Worm (Caenorhabditis elegans): Measurements from ENCODE around the gene K09E9.3.

Gene K09E9.3

ce11 chrX:15576942-15577341 lies 36.7 kb downstream of the K09E9.3 start, which contains the start of gene K09A9.6:
TSS of gene K09A9.6 (plus strand) at chrX:15577242.
- no peak for TF ChIP-seq ceh-82 (tag; optimal IDR thresholded peaks at IDR 0.05)
- no peak for TF ChIP-seq sem-4 (tag; optimal IDR thresholded peaks at IDR 0.05)
- no peak for TF ChIP-seq nhr-129 (tag; optimal IDR thresholded peaks at IDR 0.05)
- no peak for TF ChIP-seq unc-39 (tag; optimal IDR thresholded peaks at IDR 0.05)
- TF ChIP-seq zag-1 (tag; optimal IDR thresholded peaks at IDR 0.05): no peak
- TF ChIP-seq mdl-1 (tag; optimal IDR thresholded peaks at IDR 0.05): no peak
- no peak for TF ChIP-seq alr-1 (tag; optimal IDR thresholded peaks at IDR 0.05)
- no peak for TF ChIP-seq nhr-10 (tag; optimal IDR thresholded peaks at IDR 0.05)
- no peak for TF ChIP-seq F13H6.1 (tag; optimal IDR thresholded peaks at IDR 0.05)
- TF ChIP-seq nhr-11 (tag; optimal IDR thresholded peaks at IDR 0.05): no peak
- no peak for TF ChIP-seq nhr-77 (tag; optimal IDR thresholded peaks at IDR 0.05)
- TF ChIP-seq ztf-1 (GFP tag; conservative IDR thresholded peaks at IDR 0.05): no peak
- no peak for TF ChIP-seq lin-11 (tag; optimal IDR thresholded peaks at IDR 0.05)
- no peak for TF ChIP-seq mab-5 (tag; optimal IDR thresholded peaks at IDR 0.05)
- TF ChIP-seq lsy-2 (tag; optimal IDR thresholded peaks at IDR 0.05): no peak

ce11 chrX:15575460-15575859 lies 38.1 kb downstream of the K09E9.3 start:
- TF ChIP-seq sma-9 (GFP tag; optimal IDR thresholded peaks at IDR 0.05) (peak; percentile 29), sma-9 (tag; optimal IDR thresholded peaks at IDR 0.05) (no peak), nhr-25 (tag; optimal IDR thresholded peaks at IDR 0.05) (no peak), F13H6.1 (tag; optimal IDR thresholded peaks at IDR 0.05) (peak; percentile 19), nhr-77 (tag; optimal IDR thresholded peaks at IDR 0.05) (no peak), nhr-129 (tag; optimal IDR thresholded peaks at IDR 0.05) (peak; percentile 59), mbf-1 (tag; optimal IDR thresholded peaks at IDR 0.05) (no peak), sem-4 (tag; optimal IDR thresholded peaks at IDR 0.05) (no peak), egl-27 (tag; optimal IDR thresholded peaks at IDR 0.05) (no peak)

ce11 chrX:15572021-15572420 lies 41.6 kb downstream of the K09E9.3 start:
- TF ChIP-seq ceh-82 (tag; optimal IDR thresholded peaks at IDR 0.05) (no peak), ztf-1 (GFP tag; conservative IDR thresholded peaks at IDR 0.05) (0 out of 2 replicates have a peak, but pooled peaks have one; percentile 39), unc-55 (GFP tag; optimal IDR thresholded peaks at IDR 0.05) (no peak), nhr-23 (tag; optimal IDR thresholded peaks at IDR 0.05) (no peak), alr-1 (tag; optimal IDR thresholded peaks at IDR 0.05) (no peak)

ce11 chrX:15569633-15570032 lies 44.0 kb downstream of the K09E9.3 start:
- no peak for TF ChIP-seq mdl-1 (tag; optimal IDR thresholded peaks at IDR 0.05)

ce11 chrX:15567986-15568940 lies 45.3 kb downstream of the K09E9.3 start, which contains the start of gene dyn-1:
TSS of gene dyn-1 (plus strand) at chrX:15568890.
- TF ChIP-seq crh-2 (tag; optimal IDR thresholded peaks at IDR 0.05) (peak; percentile 80), nhr-12 (tag; optimal IDR thresholded peaks at IDR 0.05) (no peak), mdl-1 (tag; optimal IDR thresholded peaks at IDR 0.05) (peak; percentile 28 to 29), sma-3 (GFP tag; optimal IDR thresholded peaks at IDR 0.05) (peak; percentile 81), lin-11 (tag; optimal IDR thresholded peaks at IDR 0.05) (peak; percentile 26), elt-3 (tag; optimal IDR thresholded peaks at IDR 0.05) (no peak), peb-1 (tag; optimal IDR thresholded peaks at IDR 0.05) (no peak), fos-1 (tag; optimal IDR thresholded peaks at IDR 0.05) (peak; percentile 99), C34F6.9 (tag; optimal IDR thresholded peaks at IDR 0.05) (peak; percentile 47), nhr-6 (tag; optimal IDR thresholded peaks at IDR 0.05) (no peak), zag-1 (tag; optimal IDR thresholded peaks at IDR 0.05) (peak; percentile 11), mab-5 (tag; optimal IDR thresholded peaks at IDR 0.05) (peak; percentile 32), unc-39 (tag; optimal IDR thresholded peaks at IDR 0.05) (no peak), aly-2 (tag; optimal IDR thresholded peaks at IDR 0.05) (no peak), ZK546.5 (tag; optimal IDR thresholded peaks at IDR 0.05) (no peak), sma-9 (GFP tag; optimal IDR thresholded peaks at IDR 0.05) (peak; percentile 58), sma-9 (tag; optimal IDR thresholded peaks at IDR 0.05) (no peak), ztf-11 (tag; optimal IDR thresholded peaks at IDR 0.05) (no peak), lsy-2 (tag; optimal IDR thresholded peaks at IDR 0.05) (peak; percentile 26 to 75), lin-39 (tag; optimal IDR thresholded peaks at IDR 0.05) (no peak), unc-55 (GFP tag; optimal IDR thresholded peaks at IDR 0.05) (peak; percentile 39), dmd-4 (tag; optimal IDR thresholded peaks at IDR 0.05) (no peak), nhr-25 (tag; optimal IDR thresholded peaks at IDR 0.05) (peak; percentile 81), nhr-23 (tag; optimal IDR thresholded peaks at IDR 0.05) (no peak), Y55F3AM.14 (GFP tag; optimal IDR thresholded peaks at IDR 0.05) (peak; percentile 51), lin-13 (GFP tag; optimal IDR thresholded peaks at IDR 0.05) (peak; percentile 61), snpc-4 (tag; optimal IDR thresholded peaks at IDR 0.05) (no peak), nhr-129 (tag; optimal IDR thresholded peaks at IDR 0.05) (peak; percentile 68), elt-1 (tag; optimal IDR thresholded peaks at IDR 0.05) (no peak), skn-1 (tag; optimal IDR thresholded peaks at IDR 0.05) (no peak), ama-1 (optimal IDR thresholded peaks at IDR 0.05) (no peak), sem-4 (tag; optimal IDR thresholded peaks at IDR 0.05) (peak; percentile 67), nhr-11 (tag; optimal IDR thresholded peaks at IDR 0.05) (no peak)
